Worm (Caenorhabditis elegans): ENCODE data around the gene F38B7.10.

ce11 chrV:11583212-11583611, 37.9 kb downstream of the F38B7.10 start, which contains the start of gene srx-88:
- TF ChIP-seq scrt-1 (GFP tag; IDR thresholded peaks at IDR 0.05) (no peak), flt-1 (GFP tag; IDR thresholded peaks at IDR 0.05) (no peak), ama-1 (optimal IDR thresholded peaks at IDR 0.05) (no peak), aly-1 (tag; optimal IDR thresholded peaks at IDR 0.05) (no peak), F13C5.2 (tag; optimal IDR thresholded peaks at IDR 0.05) (no peak)

Measured in whole organism, early embryonic.